Worm (Caenorhabditis elegans) whole organism, late embryonic: ENCODE data around the gene H02F09.2.

Source experiments
- C38D4.7 ChIP-seq: fragments of 200-800 bp; sonication (Bioruptor generic); optimal IDR thresholded peaks from 2 replicates; lab custom pipeline; 2018; ENCODE audit warnings: mild to moderate bottlenecking, missing genetic modification characterization, moderate library complexity, missing compliant biosample characterization
- F13H6.1 ChIP-seq: sonication (generic microtip); optimal IDR thresholded peaks from 2 replicates; lab custom pipeline; 2016; ENCODE audit warnings: missing genetic modification characterization, missing compliant biosample characterization
- ahr-1 ChIP-seq: sonication (generic microtip); optimal IDR thresholded peaks from 2 replicates; lab custom pipeline; 2016; ENCODE audit warnings: missing genetic modification characterization, missing compliant biosample characterization
- ceh-14 ChIP-seq: sonication (generic microtip); optimal IDR thresholded peaks from 2 replicates; lab custom pipeline; 2016; ENCODE audit warnings: missing genotype, missing genetic modification characterization, missing compliant biosample characterization
- ceh-18 ChIP-seq: sonication (generic microtip); optimal IDR thresholded peaks from 2 replicates; lab custom pipeline; 2016; ENCODE audit warnings: missing genetic modification characterization, missing compliant biosample characterization
- ceh-19 ChIP-seq: fragments of 200-800 bp; sonication (Bioruptor generic); optimal IDR thresholded peaks from 2 replicates; lab custom pipeline; 2018; ENCODE audit warnings: mild to moderate bottlenecking, missing genetic modification characterization, missing compliant biosample characterization
- ceh-2 ChIP-seq: sonication (generic microtip); optimal IDR thresholded peaks from 2 replicates; lab custom pipeline; 2016; ENCODE audit warnings: missing genotype, missing genetic modification characterization, missing compliant biosample characterization
- ceh-31 ChIP-seq: sonication (generic microtip); optimal IDR thresholded peaks from 2 replicates; lab custom pipeline; 2016; ENCODE audit warnings: missing genetic modification characterization, missing compliant biosample characterization
- ceh-34 ChIP-seq: sonication (generic microtip); optimal IDR thresholded peaks from 2 replicates; lab custom pipeline; 2016; ENCODE audit warnings: mild to moderate bottlenecking, missing genetic modification characterization, missing compliant biosample characterization
- che-1 ChIP-seq: sonication (generic microtip); optimal IDR thresholded peaks from 2 replicates; lab custom pipeline; 2016; ENCODE audit warnings: mild to moderate bottlenecking, missing genetic modification characterization, missing compliant biosample characterization
- dmd-4 ChIP-seq: sonication (generic microtip); optimal IDR thresholded peaks from 2 replicates; lab custom pipeline; 2016; ENCODE audit warnings: borderline replicate concordance, missing genetic modification characterization, missing compliant biosample characterization
- dve-1 ChIP-seq: sonication (generic microtip); optimal IDR thresholded peaks from 2 replicates; lab custom pipeline; 2017; ENCODE audit warnings: antibody characterized with exemption, mild to moderate bottlenecking, missing genetic modification characterization, missing compliant biosample characterization
- elt-2 ChIP-seq: sonication (generic microtip); optimal IDR thresholded peaks from 2 replicates; lab custom pipeline; 2016; ENCODE audit warnings: missing genetic modification reagents, missing genetic modification characterization, missing compliant biosample characterization
- ets-4 ChIP-seq: sonication (generic microtip); optimal IDR thresholded peaks from 2 replicates; lab custom pipeline; 2016; ENCODE audit warnings: missing genetic modification characterization, missing compliant biosample characterization
- fax-1 ChIP-seq: sonication (generic microtip); optimal IDR thresholded peaks from 2 replicates; lab custom pipeline; 2016; ENCODE audit warnings: missing genotype, missing genetic modification characterization, missing compliant biosample characterization
- fkh-10 ChIP-seq: fragments of 150-350 bp; optimal IDR thresholded peaks from 2 replicates; lab custom pipeline; 2014; ENCODE audit warnings: missing biosample characterization, missing genetic modification reagents, missing genetic modification characterization
- fkh-6 ChIP-seq: sonication (generic microtip); optimal IDR thresholded peaks from 2 replicates; lab custom pipeline; 2016; ENCODE audit warnings: missing genetic modification characterization, missing compliant biosample characterization
- gmeb-2 ChIP-seq: sonication (generic microtip); optimal IDR thresholded peaks from 2 replicates; lab custom pipeline; 2016; ENCODE audit warnings: missing genetic modification characterization, inconsistent platforms, missing compliant biosample characterization
- hlh-13 ChIP-seq: fragments of 200-800 bp; sonication (Bioruptor generic); optimal IDR thresholded peaks from 2 replicates; lab custom pipeline; 2018; ENCODE audit warnings: mild to moderate bottlenecking, missing genetic modification characterization, missing compliant biosample characterization
- hlh-30 ChIP-seq: sonication (generic microtip); optimal IDR thresholded peaks from 2 replicates; lab custom pipeline; 2017; ENCODE audit warnings: antibody characterized with exemption, missing genetic modification characterization, missing compliant biosample characterization; ENCODE audit not compliant: insufficient read depth
- hlh-8 ChIP-seq: sonication (generic microtip); optimal IDR thresholded peaks from 2 replicates; lab custom pipeline; 2016; ENCODE audit warnings: missing genotype, missing genetic modification characterization, missing compliant biosample characterization
- lim-6 ChIP-seq: sonication (generic microtip); optimal IDR thresholded peaks from 2 replicates; lab custom pipeline; 2016; ENCODE audit warnings: missing genetic modification characterization, missing compliant biosample characterization
- lin-11 ChIP-seq: fragments of 200-800 bp; sonication (Bioruptor generic); optimal IDR thresholded peaks from 2 replicates; lab custom pipeline; 2018; ENCODE audit warnings: mild to moderate bottlenecking, missing genetic modification characterization, missing compliant biosample characterization
- madf-2 ChIP-seq: sonication (generic microtip); optimal IDR thresholded peaks from 2 replicates; lab custom pipeline; 2017; ENCODE audit warnings: missing genetic modification characterization, missing compliant biosample characterization
- mec-3 ChIP-seq: sonication (generic microtip); optimal IDR thresholded peaks from 2 replicates; lab custom pipeline; 2016; ENCODE audit warnings: borderline replicate concordance, missing genetic modification characterization, missing compliant biosample characterization
- nfya-1 ChIP-seq: sonication (generic microtip); optimal IDR thresholded peaks from 2 replicates; lab custom pipeline; 2017; ENCODE audit warnings: missing genetic modification characterization, mild to moderate bottlenecking, missing compliant biosample characterization, antibody characterized with exemption, moderate library complexity
- odd-2 ChIP-seq: sonication (generic microtip); optimal IDR thresholded peaks from 2 replicates; lab custom pipeline; 2017; ENCODE audit warnings: antibody characterized with exemption, mild to moderate bottlenecking, missing genetic modification characterization, missing compliant biosample characterization
- pat-9 ChIP-seq: fragments of 200-800 bp; sonication (Bioruptor generic); optimal IDR thresholded peaks from 2 replicates; lab custom pipeline; 2018; ENCODE audit warnings: mild to moderate bottlenecking, missing genetic modification characterization, moderate library complexity, missing compliant biosample characterization
- pax-1 ChIP-seq: fragments of 150-350 bp; optimal IDR thresholded peaks from 2 replicates; lab custom pipeline; 2014; ENCODE audit warnings: missing biosample characterization, missing genetic modification characterization
- pha-4 ChIP-seq: fragments of 150-350 bp; optimal IDR thresholded peaks from 2 replicates; lab custom pipeline; 2018; ENCODE audit warnings: missing biosample characterization, missing genetic modification reagents, missing genetic modification characterization
- pqm-1 ChIP-seq: sonication (generic microtip); optimal IDR thresholded peaks from 2 replicates; lab custom pipeline; 2016; ENCODE audit warnings: missing genetic modification characterization, missing compliant biosample characterization
- ref-2 ChIP-seq: sonication (generic microtip); optimal IDR thresholded peaks from 2 replicates; lab custom pipeline; 2016; ENCODE audit warnings: missing genetic modification characterization, missing compliant biosample characterization
- rnt-1 ChIP-seq: sonication (generic microtip); optimal IDR thresholded peaks from 2 replicates; lab custom pipeline; 2016; ENCODE audit warnings: missing genetic modification characterization, missing compliant biosample characterization
- sdc-2 ChIP-seq: sonication (generic microtip); optimal IDR thresholded peaks from 2 replicates; lab custom pipeline; 2016; ENCODE audit warnings: missing genotype, missing genetic modification characterization, missing compliant biosample characterization
- sox-2 ChIP-seq: fragments of 200-800 bp; sonication (Bioruptor generic); IDR thresholded peaks from 2 replicates; pipeline ENCODE4 v1.3.6; 2022; ENCODE audit warnings: missing genetic modification reagents, missing genetic modification characterization, missing compliant biosample characterization
- sox-4 ChIP-seq: sonication (generic microtip); optimal IDR thresholded peaks from 2 replicates; lab custom pipeline; 2017; ENCODE audit warnings: mild to moderate bottlenecking, missing genetic modification characterization, inconsistent platforms, missing compliant biosample characterization
- tbx-2 ChIP-seq: sonication (generic microtip); optimal IDR thresholded peaks from 2 replicates; lab custom pipeline; 2016; ENCODE audit warnings: missing genetic modification characterization, missing compliant biosample characterization
- ttx-3 ChIP-seq: sonication (generic microtip); optimal IDR thresholded peaks from 2 replicates; lab custom pipeline; 2016; ENCODE audit warnings: missing genetic modification reagents, missing genetic modification characterization, missing compliant biosample characterization
- unc-3 ChIP-seq, 2 experiments: fragments of 200-800 bp in 1 of 2; sonication (Bioruptor generic) in 1 of 2; sonication (generic microtip) in 1 of 2; conservative IDR thresholded peaks in 1 of 2; optimal IDR thresholded peaks in 1 of 2; 2 replicates each; pipeline versions ENCODE4 v1.3.6 to Lab custom; 2016 to 2022; ENCODE audit warnings: missing compliant biosample characterization in 2 of 2, missing genetic modification characterization in 2 of 2, missing genetic modification reagents in 1 of 2
- unc-42 ChIP-seq: sonication (generic microtip); optimal IDR thresholded peaks from 2 replicates; lab custom pipeline; 2016; ENCODE audit warnings: missing genotype, missing genetic modification characterization, missing compliant biosample characterization
- zip-5 ChIP-seq: sonication (generic microtip); optimal IDR thresholded peaks from 2 replicates; lab custom pipeline; 2016; ENCODE audit warnings: missing genetic modification characterization, missing compliant biosample characterization

Gene H02F09.2

DNA sequence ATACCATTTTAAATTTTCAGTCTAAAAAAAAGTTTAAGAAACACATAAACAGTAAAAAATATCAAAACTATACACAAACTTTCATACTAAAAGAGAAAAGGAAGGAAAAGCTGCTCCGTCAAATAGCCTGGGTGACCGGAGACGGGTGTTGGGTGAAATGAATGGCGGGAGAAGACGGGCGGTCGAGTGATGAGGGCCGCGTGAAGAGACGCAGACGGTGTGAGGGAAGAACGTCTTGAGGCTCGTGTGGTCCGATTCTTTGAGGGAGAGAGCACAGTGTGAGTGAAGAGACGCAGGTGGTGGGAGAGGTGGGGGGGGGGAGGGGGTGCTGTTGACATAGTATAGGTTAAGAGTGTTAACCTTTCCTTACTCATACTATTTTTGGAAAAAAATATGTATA is 43.0 kb upstream of the H02F09.2 start:
- TF ChIP-seq hlh-30 (tag; lab: Kevin White, UChicago) (peak; percentile 14), nfya-1 (peak; percentile 63), dve-1 (tag; lab: Kevin White, UChicago) (no peak), ceh-2 (tag; lab: Kevin White, UChicago) (no peak), ceh-31 (peak; percentile 4), sox-2 (GFP tag; lab: Robert Waterston, UW) (no peak)

ce11 chrX:1535261-1535660 is 36.8 kb upstream of the H02F09.2 start, which contains the start of gene K06A9.3:
K06A9.3 (minus strand) TSS chrX:1535361.
- TF ChIP-seq ahr-1 (tag; lab: Kevin White, UChicago) (no peak), ceh-14 (tag; lab: Kevin White, UChicago) (no peak), unc-3 (GFP tag; conservative IDR thresholded peaks at IDR 0.05; lab: Robert Waterston, UW) (no peak), unc-3 (tag; optimal IDR thresholded peaks at IDR 0.05; lab: Kevin White, UChicago) (no peak), ets-4 (tag; lab: Kevin White, UChicago) (no peak), ttx-3 (tag; lab: Kevin White, UChicago) (no peak), hlh-8 (tag; lab: Kevin White, UChicago) (no peak)

- peak; percentile 12 for TF ChIP-seq ceh-18 (tag; lab: Kevin White, UChicago)
- TF ChIP-seq ceh-34 (tag; lab: Kevin White, UChicago): no peak
- TF ChIP-seq, all 69 proteins: peak for 1
These were observed 35.9 kb upstream of the H02F09.2 start, which contains the start of gene K06A9.2 for ce11 chrX:1536138-1536537. K06A9.2 (plus strand) TSS chrX:1536366.

DNA sequence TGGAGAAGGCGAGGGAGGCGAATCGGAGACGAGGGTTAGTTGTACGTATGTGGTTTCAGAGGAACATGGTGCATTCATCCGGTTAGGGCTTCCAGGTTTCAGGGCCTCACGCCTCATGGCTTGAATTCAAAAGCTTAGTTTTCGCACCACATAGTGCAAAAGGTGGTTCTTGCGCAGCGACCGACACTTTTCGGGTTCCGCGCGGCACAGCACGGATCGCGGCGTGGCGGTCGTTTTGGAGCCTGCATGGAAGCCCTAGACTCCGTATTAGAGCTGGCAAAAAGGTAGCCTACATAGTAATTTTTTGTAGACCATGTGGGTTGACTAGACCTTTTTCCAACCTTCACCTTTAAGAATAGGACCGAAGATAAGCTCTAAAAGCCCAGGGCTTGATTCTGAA is 33.2 kb upstream of the H02F09.2 start:
- TF ChIP-seq pax-1 (tag; lab: Kevin White, UChicago): no peak
- TF ChIP-seq pat-9 (tag; lab: Kevin White, UChicago): no peak
- TF ChIP-seq odd-2 (tag; lab: Kevin White, UChicago): no peak
- TF ChIP-seq C38D4.7 (GFP tag; lab: Kevin White, UChicago): no peak
- no peak for TF ChIP-seq unc-42 (tag; lab: Kevin White, UChicago)
- no peak for TF ChIP-seq che-1 (tag; lab: Kevin White, UChicago)
- no peak for TF ChIP-seq rnt-1 (tag; lab: Kevin White, UChicago)
- TF ChIP-seq pha-4 (tag; lab: Kevin White, UChicago): no peak
- TF ChIP-seq F13H6.1 (tag; lab: Kevin White, UChicago): no peak
- TF ChIP-seq ref-2 (tag; lab: Kevin White, UChicago): no peak
- TF ChIP-seq lim-6 (tag; lab: Kevin White, UChicago): no peak
- no peak for TF ChIP-seq fax-1 (tag; lab: Kevin White, UChicago)
- no peak for TF ChIP-seq madf-2 (tag; lab: Kevin White, UChicago)
- TF ChIP-seq ceh-19 (GFP tag; lab: Kevin White, UChicago): no peak
- no peak for TF ChIP-seq zip-5 (tag; lab: Kevin White, UChicago)
- TF ChIP-seq elt-2 (tag; lab: Kevin White, UChicago): no peak
- no peak for TF ChIP-seq gmeb-2
- TF ChIP-seq fkh-6 (tag; lab: Kevin White, UChicago): no peak

- TF ChIP-seq pax-1 (tag; lab: Kevin White, UChicago) (no peak), F13H6.1 (tag; lab: Kevin White, UChicago) (no peak), dmd-4 (tag; lab: Kevin White, UChicago) (no peak), nfya-1 (no peak), tbx-2 (no peak), che-1 (tag; lab: Kevin White, UChicago) (no peak), elt-2 (tag; lab: Kevin White, UChicago) (no peak), pqm-1 (no peak), fkh-6 (tag; lab: Kevin White, UChicago) (no peak), lin-11 (tag; lab: Kevin White, UChicago) (no peak), sox-4 (tag; lab: Kevin White, UChicago) (no peak), fkh-10 (GFP tag; lab: Kevin White, UChicago) (no peak), sdc-2 (tag; lab: Kevin White, UChicago) (no peak), hlh-8 (tag; lab: Kevin White, UChicago) (no peak), hlh-13 (no peak), mec-3 (tag; lab: Kevin White, UChicago) (no peak)
These were observed 31.0 kb upstream of the H02F09.2 start for ce11 chrX:1541072-1541471.
